Worm (Caenorhabditis elegans): ENCODE data around the gene pes-1.

Gene pes-1

DNA sequence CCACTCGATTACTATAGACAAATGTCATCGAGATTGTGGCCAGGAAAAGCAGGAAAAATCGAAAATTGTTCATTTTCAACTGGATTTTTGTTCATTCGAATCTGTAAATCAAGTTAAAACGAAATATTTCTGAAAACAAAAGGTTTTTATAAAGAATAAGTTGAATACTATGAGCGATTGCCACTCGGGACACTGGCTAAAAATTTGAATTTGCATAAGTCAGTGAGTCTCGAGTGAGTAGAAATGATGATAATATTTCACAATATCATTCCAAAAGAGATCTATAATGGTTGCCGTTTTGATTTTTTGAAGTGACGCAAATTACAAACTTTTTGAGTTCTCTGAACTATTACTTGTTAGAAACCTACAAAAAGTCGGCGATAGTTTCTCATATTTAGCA is 18.0 kb downstream of the pes-1 start, which contains the start of gene T28H11.8:
T28H11.8 (minus strand) TSS at position 101 of the 400 bp plus-strand sequence.
- TF ChIP-seq dmd-4 (tag; optimal IDR thresholded peaks at IDR 0.05) (no peak), lin-39 (tag; optimal IDR thresholded peaks at IDR 0.05) (no peak), mdl-1 (tag; optimal IDR thresholded peaks at IDR 0.05) (no peak), unc-55 (GFP tag; optimal IDR thresholded peaks at IDR 0.05) (no peak), lin-11 (tag; optimal IDR thresholded peaks at IDR 0.05) (no peak), nhr-25 (tag; optimal IDR thresholded peaks at IDR 0.05) (no peak)

DNA sequence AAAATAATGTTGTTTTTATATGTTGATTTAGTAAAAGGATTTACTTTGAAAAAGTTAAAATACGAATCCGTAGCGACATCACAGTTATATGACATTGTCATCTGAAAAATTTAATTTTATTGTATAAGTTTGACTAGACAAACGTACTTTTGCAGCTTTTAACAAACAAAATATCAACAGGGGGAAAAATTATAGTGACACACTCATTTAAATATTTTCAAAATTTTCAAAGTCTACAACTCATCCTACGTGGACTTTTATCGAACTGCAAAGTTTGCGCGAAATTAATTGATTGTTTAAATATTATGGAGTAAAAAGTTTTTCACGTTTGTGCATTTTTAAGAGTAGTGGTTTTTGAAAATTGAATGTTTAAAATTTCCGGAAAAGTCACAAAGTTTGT is 23.1 kb downstream of the pes-1 start, which contains the start of gene C09B9.85:
C09B9.85 (minus strand) TSS at position 101 of the 400 bp plus-strand sequence.
- TF ChIP-seq dmd-4 (tag; optimal IDR thresholded peaks at IDR 0.05) (no peak), aly-2 (tag; optimal IDR thresholded peaks at IDR 0.05) (no peak), nhr-21 (tag; optimal IDR thresholded peaks at IDR 0.05) (no peak), elt-1 (tag; optimal IDR thresholded peaks at IDR 0.05) (no peak), Y55F3AM.14 (GFP tag; optimal IDR thresholded peaks at IDR 0.05) (no peak), ama-1 (optimal IDR thresholded peaks at IDR 0.05) (no peak), skn-1 (tag; optimal IDR thresholded peaks at IDR 0.05) (no peak), ztf-1 (GFP tag; conservative IDR thresholded peaks at IDR 0.05) (no peak), peb-1 (tag; optimal IDR thresholded peaks at IDR 0.05) (no peak), nhr-25 (tag; optimal IDR thresholded peaks at IDR 0.05) (no peak), lin-13 (GFP tag; optimal IDR thresholded peaks at IDR 0.05) (no peak), ceh-16 (tag; optimal IDR thresholded peaks at IDR 0.05) (no peak), nhr-6 (tag; optimal IDR thresholded peaks at IDR 0.05) (no peak), lin-39 (tag; optimal IDR thresholded peaks at IDR 0.05) (no peak), nhr-12 (tag; optimal IDR thresholded peaks at IDR 0.05) (no peak), gmeb-1 (tag; optimal IDR thresholded peaks at IDR 0.05) (no peak)

DNA sequence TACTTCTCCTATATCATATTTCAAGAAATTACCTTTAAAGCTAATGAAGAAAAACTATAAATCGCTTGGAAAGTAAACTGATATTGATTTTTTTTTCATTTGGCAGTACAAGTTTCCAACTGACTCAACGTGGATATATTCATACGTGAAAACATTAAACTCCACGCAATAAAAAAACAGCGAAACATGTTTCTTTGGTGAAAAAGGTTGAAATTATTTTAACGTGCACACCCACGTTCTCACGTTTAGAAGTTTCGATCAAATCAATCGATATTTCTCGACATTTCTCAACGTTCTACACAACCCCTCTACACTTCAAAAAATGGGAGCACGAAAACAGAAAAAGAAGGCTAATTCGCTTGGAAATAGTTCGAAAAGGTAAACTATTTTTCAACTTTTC is 26.4 kb downstream of the pes-1 start, which contains the start of the genes best-6 and C09B9.2:
best-6 (minus strand) TSS at position 101 of the 400 bp plus-strand sequence.
C09B9.2 (plus strand) TSS at position 314 of the 400 bp plus-strand sequence.
- TF ChIP-seq sma-9 (GFP tag; optimal IDR thresholded peaks at IDR 0.05) (no peak), sma-9 (tag; optimal IDR thresholded peaks at IDR 0.05) (no peak), ztf-11 (tag; optimal IDR thresholded peaks at IDR 0.05) (no peak), ceh-82 (tag; optimal IDR thresholded peaks at IDR 0.05) (no peak)

DNA sequence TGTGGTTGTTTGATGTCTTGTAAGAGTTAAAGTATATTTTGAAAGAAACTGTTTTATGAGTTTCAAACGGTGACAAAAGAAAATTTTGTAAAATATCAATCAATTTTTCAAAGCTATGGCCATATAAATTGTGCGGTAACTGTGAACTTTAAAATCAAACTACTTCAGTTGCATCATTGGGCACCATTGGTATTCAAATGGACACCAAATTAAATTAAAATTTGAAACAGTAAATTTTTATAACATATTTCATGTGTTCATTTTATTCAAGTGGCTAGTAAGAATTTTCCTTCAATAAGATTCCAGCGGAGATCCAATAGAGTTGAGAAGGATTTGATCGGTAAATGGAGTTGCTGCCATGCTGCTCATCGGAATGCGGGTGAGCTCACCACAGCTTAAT is 28.8 kb downstream of the pes-1 start:
- TF ChIP-seq sem-4 (tag; optimal IDR thresholded peaks at IDR 0.05) = no peak
- TF ChIP-seq elt-1 (tag; optimal IDR thresholded peaks at IDR 0.05) = no peak
- no peak for TF ChIP-seq fos-1 (tag; optimal IDR thresholded peaks at IDR 0.05)
- TF ChIP-seq mab-5 (tag; optimal IDR thresholded peaks at IDR 0.05) = no peak
- TF ChIP-seq skn-1 (tag; optimal IDR thresholded peaks at IDR 0.05) = no peak
- no peak for TF ChIP-seq dmd-4 (tag; optimal IDR thresholded peaks at IDR 0.05)
- no peak for TF ChIP-seq nhr-237 (tag; optimal IDR thresholded peaks at IDR 0.05)
- TF ChIP-seq C34F6.9 (tag; optimal IDR thresholded peaks at IDR 0.05) = no peak
- TF ChIP-seq ztf-11 (tag; optimal IDR thresholded peaks at IDR 0.05) = no peak
- TF ChIP-seq nhr-23 (tag; optimal IDR thresholded peaks at IDR 0.05) = no peak

DNA sequence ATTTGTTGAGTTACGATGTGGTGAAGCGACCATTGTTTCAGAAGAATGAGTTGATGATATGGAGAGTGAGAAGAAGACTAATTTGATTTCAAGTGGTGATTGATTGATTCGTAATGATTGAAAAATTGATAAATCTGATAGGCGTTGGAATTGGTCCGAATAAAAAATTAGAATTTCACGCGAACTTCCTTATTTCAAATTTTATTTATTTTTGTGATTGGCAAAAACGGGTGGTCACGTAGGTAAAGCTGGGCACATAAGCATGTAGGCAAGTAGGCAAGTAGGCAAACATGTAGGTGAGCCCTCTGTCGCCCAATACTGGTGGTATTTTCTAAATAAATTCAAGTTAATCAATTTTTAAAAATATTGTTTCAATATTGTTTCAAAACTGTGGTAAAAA is 30.7 kb downstream of the pes-1 start, which contains the start of gene C09B9.4:
C09B9.4 (minus strand) TSS at position 101 of the 400 bp plus-strand sequence.
- no peak for TF ChIP-seq ztf-4 (tag; optimal IDR thresholded peaks at IDR 0.05)
- no peak for TF ChIP-seq nhr-12 (tag; optimal IDR thresholded peaks at IDR 0.05)
- TF ChIP-seq lin-13 (GFP tag; optimal IDR thresholded peaks at IDR 0.05) = no peak
- TF ChIP-seq nhr-23 (tag; optimal IDR thresholded peaks at IDR 0.05) = no peak
- TF ChIP-seq fos-1 (tag; optimal IDR thresholded peaks at IDR 0.05) = no peak
- TF ChIP-seq C34F6.9 (tag; optimal IDR thresholded peaks at IDR 0.05) = no peak
- no peak for TF ChIP-seq aly-2 (tag; optimal IDR thresholded peaks at IDR 0.05)
- TF ChIP-seq sma-3 (GFP tag; optimal IDR thresholded peaks at IDR 0.05) = no peak
- TF ChIP-seq ZK546.5 (tag; optimal IDR thresholded peaks at IDR 0.05) = no peak
- no peak for TF ChIP-seq nhr-21 (tag; optimal IDR thresholded peaks at IDR 0.05)
- TF ChIP-seq mab-5 (tag; optimal IDR thresholded peaks at IDR 0.05) = no peak
- no peak for TF ChIP-seq unc-55 (GFP tag; optimal IDR thresholded peaks at IDR 0.05)

DNA sequence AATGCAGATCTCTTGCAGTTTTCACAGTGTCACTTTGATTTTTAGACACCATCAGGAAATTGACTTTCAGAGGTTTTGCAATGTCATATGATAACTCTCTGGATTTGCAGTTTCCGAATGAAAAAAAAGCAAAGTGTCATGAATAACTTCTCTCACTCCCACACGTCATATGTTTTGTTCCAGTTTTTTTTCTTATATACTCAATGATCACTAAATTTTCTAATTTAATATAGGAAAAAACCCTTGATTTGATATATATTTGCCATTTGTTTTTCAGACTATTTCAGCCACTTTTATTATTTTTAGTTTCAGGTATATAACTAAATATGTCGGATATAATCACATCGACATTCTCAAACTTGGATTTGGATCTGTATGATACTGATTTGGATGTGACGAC is 34.9 kb downstream of the pes-1 start, which contains the start of gene C09B9.1:
C09B9.1 (plus strand) TSS at position 301 of the 400 bp plus-strand sequence.
- TF ChIP-seq unc-62 (GFP tag; optimal IDR thresholded peaks at IDR 0.05) = no peak
- TF ChIP-seq ztf-11 (tag; optimal IDR thresholded peaks at IDR 0.05) = no peak
- no peak for TF ChIP-seq alr-1 (tag; optimal IDR thresholded peaks at IDR 0.05)
- no peak for TF ChIP-seq lin-39 (tag; optimal IDR thresholded peaks at IDR 0.05)
- TF ChIP-seq nhr-10 (tag; optimal IDR thresholded peaks at IDR 0.05) = no peak
- no peak for TF ChIP-seq mab-5 (tag; optimal IDR thresholded peaks at IDR 0.05)
- TF ChIP-seq nhr-11 (tag; optimal IDR thresholded peaks at IDR 0.05) = no peak
- TF ChIP-seq fos-1 (tag; optimal IDR thresholded peaks at IDR 0.05) = no peak
- no peak for TF ChIP-seq blmp-1 (tag; optimal IDR thresholded peaks at IDR 0.05; ENCODE audit: insufficient read depth)
- no peak for TF ChIP-seq sma-3 (GFP tag; optimal IDR thresholded peaks at IDR 0.05)
- TF ChIP-seq zag-1 (tag; optimal IDR thresholded peaks at IDR 0.05) = no peak
- no peak for TF ChIP-seq nhr-6 (tag; optimal IDR thresholded peaks at IDR 0.05)
- no peak for TF ChIP-seq F13H6.1 (tag; optimal IDR thresholded peaks at IDR 0.05)

Data from whole organism, L2 larva.